Worm (Caenorhabditis elegans) whole organism, L1 larva: Measurements from ENCODE around the gene C33A12.3.
A peak's percentile ranks its signal among the peaks of the same experiment; 100 is the strongest.

Experiments used
- C04F5.9 ChIP-seq: sonication (generic microtip); optimal IDR thresholded peaks from 2 replicates; lab custom pipeline; 2016; ENCODE audit warnings: missing genetic modification characterization, missing compliant biosample characterization
- F16B12.6 ChIP-seq: fragments of 150-350 bp; optimal IDR thresholded peaks from 2 replicates; lab custom pipeline; 2014; ENCODE audit warnings: missing biosample characterization, missing genetic modification characterization
- Y116A8C.19 ChIP-seq: sonication (generic microtip); optimal IDR thresholded peaks from 2 replicates; lab custom pipeline; 2016; ENCODE audit warnings: missing compliant biosample characterization, missing genetic modification characterization, borderline replicate concordance
- aha-1 ChIP-seq: fragments of 150-350 bp; optimal IDR thresholded peaks from 2 replicates; lab custom pipeline; 2014; ENCODE audit warnings: missing biosample characterization, missing genetic modification characterization
- ama-1 ChIP-seq: fragments of 150-350 bp; optimal IDR thresholded peaks from 2 replicates; lab custom pipeline; 2014
- ceh-8 ChIP-seq: fragments of 200-800 bp; sonication (Bioruptor generic); optimal IDR thresholded peaks from 2 replicates; lab custom pipeline; 2018; ENCODE audit warnings: mild to moderate bottlenecking, missing genetic modification characterization, moderate library complexity, missing compliant biosample characterization
- ceh-90 ChIP-seq: sonication (generic microtip); optimal IDR thresholded peaks from 2 replicates; lab custom pipeline; 2016; ENCODE audit warnings: missing genetic modification characterization, missing compliant biosample characterization
- ces-1 ChIP-seq: fragments of 150-350 bp; optimal IDR thresholded peaks from 2 replicates; lab custom pipeline; 2014; ENCODE audit warnings: missing biosample characterization, missing genetic modification reagents, missing genetic modification characterization
- dpl-1 ChIP-seq, 3 experiments: fragments of 150-350 bp in 2 of 3; sonication (generic microtip) in 1 of 3; optimal IDR thresholded peaks; 2 replicates each; lab custom pipeline; 2014 to 2017; ENCODE audit warnings: missing biosample characterization in 3 of 3, missing genetic modification characterization in 3 of 3, missing genetic modification reagents in 3 of 3
- dsc-1 ChIP-seq: sonication (generic microtip); optimal IDR thresholded peaks from 2 replicates; lab custom pipeline; 2016; ENCODE audit warnings: mild to moderate bottlenecking, missing genetic modification characterization, missing compliant biosample characterization
- efl-1 ChIP-seq, 4 experiments: fragments of 150-350 bp; optimal IDR thresholded peaks in 3 of 4; peaks in 1 of 4; 1 replicate in 1 of 4; 2 replicates in 3 of 4; lab custom pipeline; 2014; ENCODE audit warnings: missing biosample characterization in 2 of 4, missing genetic modification characterization in 2 of 4, missing genetic modification reagents in 2 of 4
- egl-13 ChIP-seq: sonication (generic microtip); optimal IDR thresholded peaks from 2 replicates; lab custom pipeline; 2016; ENCODE audit warnings: missing genotype, missing genetic modification reagents, missing genetic modification characterization, missing compliant biosample characterization
- elt-3 ChIP-seq, 6 experiments: fragments of 150-350 bp in 1 of 6; sonication (generic microtip); optimal IDR thresholded peaks; 2 replicates each; lab custom pipeline; 2017 to 2018; ENCODE audit warnings: missing biosample characterization in 6 of 6, missing genetic modification characterization in 6 of 6, inconsistent platforms in 1 of 6
- ets-5 ChIP-seq: fragments of 200-800 bp; sonication (Bioruptor generic); IDR thresholded peaks from 2 replicates; pipeline ENCODE4 v1.3.6; 2022; ENCODE audit warnings: missing genetic modification characterization, missing compliant biosample characterization
- fkh-8 ChIP-seq: sonication (generic microtip); optimal IDR thresholded peaks from 2 replicates; lab custom pipeline; 2016; ENCODE audit warnings: mild to moderate bottlenecking, missing genetic modification characterization, missing compliant biosample characterization
- fos-1 ChIP-seq: fragments of 150-350 bp; optimal IDR thresholded peaks from 2 replicates; lab custom pipeline; 2014; ENCODE audit warnings: missing biosample characterization, missing genetic modification characterization
- hlh-4 ChIP-seq: sonication (generic microtip); optimal IDR thresholded peaks from 2 replicates; lab custom pipeline; 2016; ENCODE audit warnings: mild to moderate bottlenecking, missing genetic modification characterization, missing compliant biosample characterization
- hpl-2 ChIP-seq: fragments of 150-350 bp; optimal IDR thresholded peaks from 2 replicates; lab custom pipeline; 2014; ENCODE audit warnings: missing biosample characterization, missing genetic modification reagents, missing genetic modification characterization
- irx-1 ChIP-seq: sonication (generic microtip); optimal IDR thresholded peaks from 2 replicates; lab custom pipeline; 2016; ENCODE audit warnings: missing genetic modification characterization, missing compliant biosample characterization
- isw-1 ChIP-seq: fragments of 200-800 bp; sonication (Bioruptor generic); IDR thresholded peaks from 2 replicates; pipeline ENCODE4 v1.3.6; 2022; ENCODE audit warnings: missing genetic modification characterization, missing compliant biosample characterization
- lin-14 ChIP-seq: fragments of 200-800 bp; sonication (Bioruptor generic); optimal IDR thresholded peaks from 2 replicates; lab custom pipeline; 2018; ENCODE audit warnings: mild to moderate bottlenecking, missing genetic modification characterization, moderate library complexity, missing compliant biosample characterization
- lin-39 ChIP-seq: fragments of 150-350 bp; optimal IDR thresholded peaks from 2 replicates; lab custom pipeline; 2014; ENCODE audit warnings: missing biosample characterization, missing genetic modification reagents, missing genetic modification characterization
- mab-9 ChIP-seq: fragments of 200-800 bp; sonication (Bioruptor generic); IDR thresholded peaks from 2 replicates; pipeline ENCODE4 v1.3.6; 2022; ENCODE audit warnings: missing genetic modification reagents, missing genetic modification characterization, missing compliant biosample characterization
- mdl-1 ChIP-seq, 2 experiments: fragments of 150-350 bp; optimal IDR thresholded peaks; 2 replicates each; lab custom pipeline; 2014 to 2017; ENCODE audit warnings: missing biosample characterization in 2 of 2, missing genetic modification characterization in 2 of 2, inconsistent platforms in 1 of 2
- mep-1 ChIP-seq: fragments of 150-350 bp; optimal IDR thresholded peaks from 2 replicates; lab custom pipeline; 2014; ENCODE audit warnings: missing biosample characterization, missing genetic modification characterization
- nhr-11 ChIP-seq: fragments of 150-350 bp; optimal IDR thresholded peaks from 2 replicates; lab custom pipeline; 2014; ENCODE audit warnings: missing biosample characterization, missing genetic modification characterization
- nhr-19 ChIP-seq: fragments of 200-800 bp; sonication (Bioruptor generic); conservative IDR thresholded peaks from 2 replicates; pipeline ENCODE4 v1.3.6; 2022; ENCODE audit warnings: missing genetic modification characterization, missing compliant biosample characterization
- nhr-28 ChIP-seq: fragments of 150-350 bp; optimal IDR thresholded peaks from 2 replicates; lab custom pipeline; 2014; ENCODE audit warnings: missing biosample characterization, missing genetic modification characterization
- nhr-47 ChIP-seq: sonication (generic microtip); optimal IDR thresholded peaks from 2 replicates; lab custom pipeline; 2016; ENCODE audit warnings: mild to moderate bottlenecking, missing genetic modification characterization, moderate library complexity, missing compliant biosample characterization
- nhr-71 ChIP-seq: sonication (generic microtip); optimal IDR thresholded peaks from 2 replicates; lab custom pipeline; 2016; ENCODE audit warnings: mild to moderate bottlenecking, missing genetic modification characterization, moderate library complexity, missing compliant biosample characterization
- nhr-77 ChIP-seq: fragments of 150-350 bp; optimal IDR thresholded peaks from 2 replicates; lab custom pipeline; 2014; ENCODE audit warnings: missing biosample characterization, missing genetic modification characterization
- nhr-84 ChIP-seq: sonication (generic microtip); optimal IDR thresholded peaks from 2 replicates; lab custom pipeline; 2017; ENCODE audit warnings: missing biosample characterization, missing genetic modification characterization
- nhr-85 ChIP-seq: sonication (generic microtip); peaks from one replicate; lab custom pipeline; 2016; ENCODE audit warnings: missing genetic modification characterization, inconsistent platforms, missing compliant biosample characterization
- pag-3 ChIP-seq: sonication (generic microtip); optimal IDR thresholded peaks from 2 replicates; lab custom pipeline; 2017; ENCODE audit warnings: missing genetic modification characterization, mild to moderate bottlenecking, missing compliant biosample characterization, antibody characterized with exemption, borderline replicate concordance; ENCODE audit not compliant: insufficient read depth
- pax-3 ChIP-seq: fragments of 200-800 bp; sonication (Bioruptor generic); optimal IDR thresholded peaks from 2 replicates; lab custom pipeline; 2018; ENCODE audit warnings: mild to moderate bottlenecking, missing genetic modification characterization, moderate library complexity, missing compliant biosample characterization
- pqm-1 ChIP-seq: sonication (generic microtip); optimal IDR thresholded peaks from 3 replicates; lab custom pipeline; 2017; ENCODE audit warnings: missing biosample characterization, missing genetic modification characterization
- rnt-1 ChIP-seq: sonication (generic microtip); optimal IDR thresholded peaks from 2 replicates; lab custom pipeline; 2016; ENCODE audit warnings: mild to moderate bottlenecking, missing genetic modification characterization, moderate library complexity, missing compliant biosample characterization
- snpc-4 ChIP-seq: fragments of 150-350 bp; optimal IDR thresholded peaks from 2 replicates; lab custom pipeline; 2014; ENCODE audit warnings: missing biosample characterization, missing genetic modification characterization
- sox-4 ChIP-seq: sonication (generic microtip); optimal IDR thresholded peaks from 2 replicates; lab custom pipeline; 2016; ENCODE audit warnings: missing genetic modification characterization, missing compliant biosample characterization
- sptf-1 ChIP-seq: fragments of 150-350 bp; optimal IDR thresholded peaks from 2 replicates; lab custom pipeline; 2014; ENCODE audit warnings: missing biosample characterization, missing genetic modification characterization
- sup-37 ChIP-seq: fragments of 200-800 bp; sonication (Bioruptor generic); optimal IDR thresholded peaks from 2 replicates; lab custom pipeline; 2018; ENCODE audit warnings: mild to moderate bottlenecking, missing genetic modification characterization, missing compliant biosample characterization
- tbx-2 ChIP-seq: sonication (generic microtip); optimal IDR thresholded peaks from 2 replicates; lab custom pipeline; 2016; ENCODE audit warnings: missing genetic modification characterization, missing compliant biosample characterization
- tlp-1 ChIP-seq: fragments of 150-350 bp; optimal IDR thresholded peaks from 2 replicates; lab custom pipeline; 2014; ENCODE audit warnings: missing biosample characterization, missing genetic modification characterization
- unc-30 ChIP-seq: sonication (generic microtip); optimal IDR thresholded peaks from 2 replicates; lab custom pipeline; 2017; ENCODE audit warnings: missing biosample characterization, missing genetic modification characterization
- unc-86 ChIP-seq: sonication (generic microtip); optimal IDR thresholded peaks from 2 replicates; lab custom pipeline; 2016; ENCODE audit warnings: missing genetic modification characterization, missing compliant biosample characterization
- unc-98 ChIP-seq: fragments of 200-800 bp; sonication (Bioruptor generic); IDR thresholded peaks from 2 replicates; pipeline ENCODE4 v1.3.6; 2022; ENCODE audit warnings: missing genetic modification characterization, missing compliant biosample characterization
- zag-1 ChIP-seq: fragments of 150-350 bp; optimal IDR thresholded peaks from 2 replicates; lab custom pipeline; 2014; ENCODE audit warnings: missing biosample characterization, missing genetic modification characterization
- zip-4 ChIP-seq: fragments of 200-800 bp; sonication (Bioruptor generic); optimal IDR thresholded peaks from 2 replicates; lab custom pipeline; 2018; ENCODE audit warnings: mild to moderate bottlenecking, missing genetic modification characterization, moderate library complexity, missing compliant biosample characterization

Gene C33A12.3

DNA sequence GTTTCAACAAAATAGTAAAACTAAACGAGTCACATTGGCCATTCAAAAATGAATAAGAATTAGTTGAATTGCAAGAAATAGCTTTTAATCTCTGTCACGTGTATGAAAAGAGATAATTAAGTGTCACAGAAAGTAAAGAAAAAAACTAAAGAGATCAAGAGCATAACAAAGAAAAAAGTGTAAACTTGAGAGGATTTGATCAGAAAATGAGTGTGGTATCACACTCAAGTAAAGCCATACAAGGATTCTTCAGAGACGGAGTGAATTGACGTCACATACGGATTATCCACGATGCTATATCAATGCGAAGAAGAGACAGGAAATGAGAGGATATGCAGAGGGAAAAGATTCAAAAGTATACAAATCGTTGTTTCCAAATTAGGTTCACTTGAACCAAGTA lies 43.5 kb downstream of the C33A12.3 start:
- no peak for TF ChIP-seq unc-98 (GFP tag; lab: Robert Waterston, UW)
- no peak for TF ChIP-seq pag-3
- no peak for TF ChIP-seq nhr-84 (tag; lab: Kevin White, UChicago)
- peak; percentile 24 for TF ChIP-seq ceh-8 (GFP tag; lab: Kevin White, UChicago)
- peak; percentile 79 for TF ChIP-seq pax-3 (tag; lab: Kevin White, UChicago)
- peak; percentile 98 for TF ChIP-seq dsc-1
- TF ChIP-seq nhr-47 (tag; lab: Kevin White, UChicago), result peak; percentile 35
- peak; percentile 57 for TF ChIP-seq fkh-8
- TF ChIP-seq sox-4 (tag; lab: Kevin White, UChicago), result peak; percentile 74

DNA sequence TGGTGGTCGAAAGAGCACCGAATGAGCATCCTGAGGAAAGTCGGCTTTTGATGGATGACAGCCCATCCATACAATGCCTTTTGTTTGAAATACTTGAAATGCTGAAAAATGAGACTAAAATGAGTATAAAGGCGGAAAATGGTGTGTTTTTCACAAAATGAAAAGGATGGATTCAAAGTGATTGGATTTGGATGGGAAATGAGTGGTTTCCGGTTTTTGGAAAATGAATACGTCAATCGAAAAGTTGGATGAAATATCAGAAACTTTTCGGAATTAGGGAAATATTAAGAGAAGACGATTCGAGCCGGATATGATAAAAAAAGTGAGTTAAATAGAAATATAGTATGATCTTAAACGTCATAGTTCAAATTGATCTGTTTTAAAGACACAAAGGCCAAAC lies 45.4 kb downstream of the C33A12.3 start, which contains the start of gene F38E11.6:
F38E11.6 (minus strand) TSS at position 101 of the 400 bp plus-strand sequence.
- TF ChIP-seq rnt-1 (tag; lab: Kevin White, UChicago) (no peak), fkh-8 (peak; percentile 16), hlh-4 (tag; lab: Kevin White, UChicago) (no peak)

DNA sequence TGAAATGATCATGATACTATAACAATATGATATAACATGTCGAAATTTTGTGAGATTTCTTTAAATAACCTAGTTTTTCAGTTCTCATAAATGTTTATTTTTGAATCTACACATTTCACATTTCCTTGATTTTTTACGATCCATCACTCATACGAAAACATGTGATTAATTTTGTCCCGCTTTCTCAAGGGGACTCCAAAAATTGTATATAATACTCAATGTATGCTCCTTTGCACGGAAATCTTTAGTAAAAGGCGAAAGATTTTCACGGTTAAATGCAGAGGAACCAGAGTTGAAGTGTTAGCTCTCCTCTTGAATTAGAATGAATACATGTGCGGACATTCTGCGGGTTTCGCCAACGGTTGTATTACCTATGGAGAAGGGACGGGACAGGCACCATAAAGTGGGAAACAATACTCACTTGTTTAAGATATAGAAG lies 48.4 kb downstream of the C33A12.3 start:
- TF ChIP-seq nhr-77 (tag; lab: Kevin White, UChicago), result no peak
- TF ChIP-seq ceh-8 (GFP tag; lab: Kevin White, UChicago), result no peak
- TF ChIP-seq sptf-1 (tag; lab: Kevin White, UChicago), result no peak
- no peak for TF ChIP-seq sup-37 (GFP tag; lab: Kevin White, UChicago)
- no peak for TF ChIP-seq mdl-1 (tag; optimal IDR thresholded peaks at IDR 0.05; lab: Kevin White, UChicago)
- TF ChIP-seq tlp-1 (tag; lab: Kevin White, UChicago), result no peak
- TF ChIP-seq nhr-85 (tag; lab: Kevin White, UChicago), result peak; percentile 71
- no peak for TF ChIP-seq C04F5.9 (tag; lab: Kevin White, UChicago)
- no peak for TF ChIP-seq nhr-28
- no peak for TF ChIP-seq zip-4
- TF ChIP-seq nhr-47 (tag; lab: Kevin White, UChicago), result peak; percentile 9
- TF ChIP-seq lin-39, result peak; percentile 17
- no peak for TF ChIP-seq fos-1 (tag; lab: Kevin White, UChicago)
- no peak for TF ChIP-seq zag-1 (tag; lab: Kevin White, UChicago)
- TF ChIP-seq ama-1 (lab: Kevin White, UChicago), result peak; percentile 5
- TF ChIP-seq unc-30, result no peak
- no peak for TF ChIP-seq irx-1 (tag; lab: Kevin White, UChicago)
- no peak for TF ChIP-seq nhr-84 (tag; lab: Kevin White, UChicago)
- TF ChIP-seq ceh-90 (tag; lab: Kevin White, UChicago), result no peak
- no peak for TF ChIP-seq ces-1 (GFP tag; lab: Kevin White, UChicago)
- TF ChIP-seq mep-1, result no peak
- TF ChIP-seq nhr-71 (tag; lab: Kevin White, UChicago), result peak; percentile 47
- peak; percentile 90 for TF ChIP-seq snpc-4 (tag; lab: Kevin White, UChicago)
- peak; percentile 20 for TF ChIP-seq lin-14 (GFP tag; lab: Kevin White, UChicago)
- TF ChIP-seq aha-1, result no peak
- TF ChIP-seq elt-3 (tag; optimal IDR thresholded peaks at IDR 0.05; lab: Kevin White, UChicago), result no peak
- no peak for TF ChIP-seq egl-13
- peak; percentile 21 for TF ChIP-seq dsc-1
- TF ChIP-seq nhr-19 (GFP tag; lab: Robert Waterston, UW), result peak; percentile 30; the same call in 1 of the 2 replicates
- no peak for TF ChIP-seq pqm-1 (tag; lab: Kevin White, UChicago)
- no peak for TF ChIP-seq tbx-2
- no peak for TF ChIP-seq mab-9 (GFP tag; lab: Robert Waterston, UW)
- no peak for TF ChIP-seq fkh-8
- TF ChIP-seq Y116A8C.19 (tag; lab: Kevin White, UChicago), result no peak
- no peak for TF ChIP-seq nhr-11 (tag; lab: Kevin White, UChicago)
- no peak for TF ChIP-seq efl-1 (optimal IDR thresholded peaks at IDR 0.05; lab: Kevin White, UChicago)
- peak in 1 of 2 experiments; percentile 58 for TF ChIP-seq efl-1 (GFP tag; optimal IDR thresholded peaks at IDR 0.05 in 1 of 2; lab: Kevin White, UChicago)
- no peak for TF ChIP-seq ets-5
- TF ChIP-seq hlh-4 (tag; lab: Kevin White, UChicago), result no peak
- no peak for TF ChIP-seq dpl-1 (GFP tag; optimal IDR thresholded peaks at IDR 0.05; lab: Kevin White, UChicago)
- TF ChIP-seq isw-1, result no peak
- TF ChIP-seq unc-86 (tag; lab: Kevin White, UChicago), result no peak
- TF ChIP-seq F16B12.6, result no peak
- no peak for TF ChIP-seq hpl-2
